Fruit fly (Drosophila melanogaster): Measurements from ENCODE around the gene CG31633.
A peak's percentile ranks its signal among the peaks of the same experiment; 100 is the strongest.

The CG31633 gene

dm6 chr2L:6613156-6613555, 43.0 kb downstream of the CG31633 start:
- TF ChIP-seq CG17801 (GFP tag; optimal IDR thresholded peaks at IDR 0.05; ENCODE audit: partially characterized antibody) = no peak

dm6 chr2L:6612477-6613004, 43.6 kb downstream of the CG31633 start:
- TF ChIP-seq CG17801 (GFP tag; optimal IDR thresholded peaks at IDR 0.05; ENCODE audit: partially characterized antibody) = peak; percentile 100

- TF ChIP-seq CG17801 (GFP tag; optimal IDR thresholded peaks at IDR 0.05; ENCODE audit: partially characterized antibody) = no peak
Observed at dm6 chr2L:6611374-6612005, 44.6 kb downstream of the CG31633 start.

dm6 chr2L:6610683-6611373, 45.3 kb downstream of the CG31633 start, which contains the start of gene CG11050:
CG11050 (plus strand) TSS chr2L:6611011.
- TF ChIP-seq CG17801 (GFP tag; optimal IDR thresholded peaks at IDR 0.05; ENCODE audit: partially characterized antibody) = peak; percentile 66

Data from ovary, adult (tissue).